Fruit fly (Drosophila melanogaster): ENCODE results near the gene Wdr82.
A peak's percentile ranks its signal among the peaks of the same experiment; 100 is the strongest.

Gene Wdr82

dm6 chr2L:8364006-8364956 is 10.0 kb upstream of the Wdr82 start, which contains the start of the genes RpS13 and CSN8 (continued):
- TF ChIP-seq Bteb2 (GFP tag; optimal IDR thresholded peaks at IDR 0.05), result no peak
- TF ChIP-seq sens (GFP tag), result peak; percentile 82
- TF ChIP-seq CG2712 (tag; optimal IDR thresholded peaks at IDR 0.05), result peak; percentile 33
- TF ChIP-seq Vsx1 (GFP tag; optimal IDR thresholded peaks at IDR 0.05), result peak; percentile 46
- TF ChIP-seq vnd (GFP tag; IDR thresholded peaks at IDR 0.05; ENCODE audit: partially characterized antibody), result peak; percentile 90
- TF ChIP-seq pho (GFP tag; optimal IDR thresholded peaks at IDR 0.05), result peak; percentile 29
- TF ChIP-seq exex (tag; optimal IDR thresholded peaks at IDR 0.05), result peak; percentile 10
- TF ChIP-seq MESR4 (GFP tag; optimal IDR thresholded peaks at IDR 0.05), result peak; percentile 97
- peak; percentile 80 for TF ChIP-seq nerfin-2 (GFP tag; IDR thresholded peaks at IDR 0.05; ENCODE audit: partially characterized antibody)
- peak; percentile 27 for TF ChIP-seq sd (tag; optimal IDR thresholded peaks at IDR 0.05)
- peak; percentile 61 for TF ChIP-seq Med (GFP tag)
- peak; percentile 8 for TF ChIP-seq CHES-1-like (GFP tag; optimal IDR thresholded peaks at IDR 0.05)
- TF ChIP-seq CG12391 (tag; optimal IDR thresholded peaks at IDR 0.05), result peak; percentile 41
- TF ChIP-seq ato (GFP tag; IDR thresholded peaks at IDR 0.05; ENCODE audit: partially characterized antibody), result peak; percentile 75
- TF ChIP-seq CG13424 (tag; optimal IDR thresholded peaks at IDR 0.05), result peak; percentile 5
- TF ChIP-seq bbx (GFP tag; IDR thresholded peaks at IDR 0.05; ENCODE audit: partially characterized antibody), result peak; percentile 91
- peak; percentile 36 for TF ChIP-seq Jarid2 (GFP tag; optimal IDR thresholded peaks at IDR 0.05)
- peak; percentile 12 for TF ChIP-seq CG1233 (GFP tag; optimal IDR thresholded peaks at IDR 0.05)
- peak in 1 of 3 experiments; percentile 6 for TF ChIP-seq lola (GFP tag; optimal IDR thresholded peaks at IDR 0.05)
- peak; percentile 34 for TF ChIP-seq Dp (GFP tag; optimal IDR thresholded peaks at IDR 0.05)
- TF ChIP-seq H2.0 (GFP tag; IDR thresholded peaks at IDR 0.05), result no peak
- peak; percentile 70 for TF ChIP-seq phol (tag; optimal IDR thresholded peaks at IDR 0.05)
- TF ChIP-seq CG10366 (GFP tag; IDR thresholded peaks at IDR 0.05), result no peak
- TF ChIP-seq nom (GFP tag; optimal IDR thresholded peaks at IDR 0.05), result peak; percentile 32
- peak; percentile 3 for TF ChIP-seq gcm (GFP tag; optimal IDR thresholded peaks at IDR 0.05)
- peak; percentile 62 for TF ChIP-seq CG1603 (tag; optimal IDR thresholded peaks at IDR 0.05)
- peak; percentile 92 for TF ChIP-seq CG14860 (GFP tag; IDR thresholded peaks at IDR 0.05; ENCODE audit: partially characterized antibody)
- TF ChIP-seq CG15514 (GFP tag; optimal IDR thresholded peaks at IDR 0.05), result peak; percentile 60
- TF ChIP-seq PHDP (tag; optimal IDR thresholded peaks at IDR 0.05), result peak; percentile 23
- TF ChIP-seq sna (GFP tag; IDR thresholded peaks at IDR 0.05; ENCODE audit: partially characterized antibody), result peak; percentile 95
- TF ChIP-seq sob (GFP tag; IDR thresholded peaks at IDR 0.05), result peak; percentile 54; the same call in 1 of the 2 replicates
- no peak for TF ChIP-seq cas (GFP tag; IDR thresholded peaks at IDR 0.05)
- TF ChIP-seq CG3995 (GFP tag; optimal IDR thresholded peaks at IDR 0.05), result peak; percentile 81
- TF ChIP-seq NC2β (GFP tag; optimal IDR thresholded peaks at IDR 0.05), result peak; percentile 43
- TF ChIP-seq CG8359 (GFP tag; optimal IDR thresholded peaks at IDR 0.05; ENCODE audit: borderline replicate concordance), result peak; percentile 27
- TF ChIP-seq chinmo (GFP tag; IDR thresholded peaks at IDR 0.05; ENCODE audit: partially characterized antibody), result peak; percentile 69; the same call in 2 of the 4 replicates
- TF ChIP-seq salm (tag; optimal IDR thresholded peaks at IDR 0.05), result peak; percentile 4
- TF ChIP-seq CG17912 (GFP tag; optimal IDR thresholded peaks at IDR 0.05), result peak; percentile 16
- no peak for TF ChIP-seq Hand (GFP tag; optimal IDR thresholded peaks at IDR 0.05)
- TF ChIP-seq CG31441 (GFP tag; IDR thresholded peaks at IDR 0.05), result peak; percentile 54; the same call in 1 of the 2 replicates
- no peak for TF ChIP-seq Chrac-16 (GFP tag; optimal IDR thresholded peaks at IDR 0.05)
- peak; percentile 38 for TF ChIP-seq CG8924 (tag; optimal IDR thresholded peaks at IDR 0.05)
- peak; percentile 49 for TF ChIP-seq row (GFP tag; IDR thresholded peaks at IDR 0.05)
- peak; percentile 90 for TF ChIP-seq Bgb (GFP tag; IDR thresholded peaks at IDR 0.05; ENCODE audit: partially characterized antibody)
- TF ChIP-seq CG13775 (GFP tag; optimal IDR thresholded peaks at IDR 0.05), result peak; percentile 27

Data from whole organism, embryonic.